Worm (Caenorhabditis elegans) whole organism, late embryonic: ENCODE results near the gene Y69F12A.1.

ENCODE experiments used
- F13H6.1 ChIP-seq: sonication (generic microtip); optimal IDR thresholded peaks from 2 replicates; lab custom pipeline; 2016; ENCODE audit warnings: missing genetic modification characterization, missing compliant biosample characterization
- ama-1 ChIP-seq: fragments of 150-350 bp; optimal IDR thresholded peaks from 2 replicates; lab custom pipeline; 2014
- hlh-30 ChIP-seq: sonication (generic microtip); optimal IDR thresholded peaks from 2 replicates; lab custom pipeline; 2017; ENCODE audit warnings: antibody characterized with exemption, missing genetic modification characterization, missing compliant biosample characterization; ENCODE audit not compliant: insufficient read depth
- hlh-6 ChIP-seq: sonication (generic microtip); optimal IDR thresholded peaks from 2 replicates; lab custom pipeline; 2016; ENCODE audit warnings: missing genotype, missing genetic modification characterization, missing compliant biosample characterization
- lim-6 ChIP-seq: sonication (generic microtip); optimal IDR thresholded peaks from 2 replicates; lab custom pipeline; 2016; ENCODE audit warnings: missing genetic modification characterization, missing compliant biosample characterization
- mec-3 ChIP-seq: sonication (generic microtip); optimal IDR thresholded peaks from 2 replicates; lab custom pipeline; 2016; ENCODE audit warnings: borderline replicate concordance, missing genetic modification characterization, missing compliant biosample characterization
- pha-4 ChIP-seq: fragments of 150-350 bp; optimal IDR thresholded peaks from 2 replicates; lab custom pipeline; 2018; ENCODE audit warnings: missing biosample characterization, missing genetic modification reagents, missing genetic modification characterization
- rnt-1 ChIP-seq: sonication (generic microtip); optimal IDR thresholded peaks from 2 replicates; lab custom pipeline; 2016; ENCODE audit warnings: missing genetic modification characterization, missing compliant biosample characterization
- sox-4 ChIP-seq: sonication (generic microtip); optimal IDR thresholded peaks from 2 replicates; lab custom pipeline; 2017; ENCODE audit warnings: mild to moderate bottlenecking, missing genetic modification characterization, inconsistent platforms, missing compliant biosample characterization
- unc-3 ChIP-seq, 2 experiments: fragments of 200-800 bp in 1 of 2; sonication (Bioruptor generic) in 1 of 2; sonication (generic microtip) in 1 of 2; conservative IDR thresholded peaks in 1 of 2; optimal IDR thresholded peaks in 1 of 2; 2 replicates each; pipeline versions ENCODE4 v1.3.6 to Lab custom; 2016 to 2022; ENCODE audit warnings: missing compliant biosample characterization in 2 of 2, missing genetic modification characterization in 2 of 2, missing genetic modification reagents in 1 of 2
- zip-5 ChIP-seq: sonication (generic microtip); optimal IDR thresholded peaks from 2 replicates; lab custom pipeline; 2016; ENCODE audit warnings: missing genetic modification characterization, missing compliant biosample characterization

DNA sequence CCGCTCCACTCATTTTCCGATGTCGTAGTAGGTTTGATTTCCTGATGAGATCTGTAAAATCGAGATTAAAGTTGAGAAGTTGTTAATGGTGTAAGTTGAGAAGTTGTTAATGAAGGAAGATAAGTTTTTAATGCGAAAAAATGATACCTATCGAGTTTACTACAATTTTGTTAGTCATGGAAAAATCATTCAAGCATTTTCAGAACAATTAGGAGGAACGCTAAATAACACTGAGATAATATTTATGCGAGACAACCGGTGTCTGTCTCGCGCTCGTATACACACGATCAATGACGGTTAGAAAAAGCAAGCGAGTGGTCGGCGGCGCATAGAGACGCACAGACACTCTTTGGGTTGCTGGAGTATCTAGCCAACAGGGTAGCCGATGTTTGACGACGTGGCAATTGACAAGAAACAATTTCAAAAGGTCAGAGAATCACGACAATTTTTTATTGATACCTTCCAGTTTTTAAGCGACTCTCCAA lies 41.1 kb downstream of the Y69F12A.1 start, which contains the start of gene cgh-1:
- no peak for TF ChIP-seq zip-5 (tag; lab: Kevin White, UChicago)
- TF ChIP-seq pha-4 (tag; lab: Kevin White, UChicago): no peak
- TF ChIP-seq hlh-30: no peak
- TF ChIP-seq ama-1 (lab: Kevin White, UChicago): no peak
- TF ChIP-seq hlh-6: no peak
- TF ChIP-seq sox-4 (tag; lab: Kevin White, UChicago): no peak
- TF ChIP-seq lim-6 (tag; lab: Kevin White, UChicago): no peak
- no peak for TF ChIP-seq F13H6.1
- no peak for TF ChIP-seq rnt-1
- no peak for TF ChIP-seq unc-3 (GFP tag; conservative IDR thresholded peaks at IDR 0.05; lab: Robert Waterston, UW)
- TF ChIP-seq unc-3 (tag; optimal IDR thresholded peaks at IDR 0.05; lab: Kevin White, UChicago): no peak
- no peak for TF ChIP-seq mec-3 (tag; lab: Kevin White, UChicago)
